Worm (Caenorhabditis elegans) whole organism, L2 larva: ENCODE results near the gene twk-20.

Source experiments
- ZK546.5 ChIP-seq: sonication (generic microtip); optimal IDR thresholded peaks from 2 replicates; lab custom pipeline; 2017; ENCODE audit warnings: missing biosample characterization, missing genetic modification characterization
- ama-1 ChIP-seq: fragments of 150-350 bp; optimal IDR thresholded peaks from 2 replicates; lab custom pipeline; 2018; ENCODE audit warnings: inconsistent platforms
- fos-1 ChIP-seq: fragments of 150-350 bp; optimal IDR thresholded peaks from 2 replicates; lab custom pipeline; 2014; ENCODE audit warnings: missing biosample characterization, missing genetic modification characterization
- nhr-10 ChIP-seq: sonication (generic microtip); optimal IDR thresholded peaks from 2 replicates; lab custom pipeline; 2017; ENCODE audit warnings: missing biosample characterization, missing genetic modification characterization

DNA sequence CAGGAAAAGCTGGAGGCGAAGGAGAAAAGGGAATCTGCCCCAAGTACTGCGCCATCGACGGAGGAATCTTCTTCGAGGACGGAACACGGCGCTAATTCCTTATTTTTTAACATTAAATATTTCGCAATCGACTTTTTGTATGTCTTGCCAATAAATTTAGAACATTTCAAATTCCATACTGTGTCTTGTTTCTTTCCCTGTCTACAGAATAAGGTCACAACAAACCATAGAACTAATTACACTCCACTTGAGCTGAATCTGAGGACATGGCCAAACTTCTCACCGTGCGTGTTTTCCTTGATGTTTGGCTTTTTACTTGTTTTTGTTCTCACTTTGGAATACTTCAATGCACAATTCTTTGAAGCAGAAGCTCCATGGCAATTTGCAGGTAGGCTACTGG, 47.3 kb upstream of the twk-20 start, which contains the start of gene F54B11.4:
- TF ChIP-seq fos-1 (tag; lab: Kevin White, UChicago) = no peak
- no peak for TF ChIP-seq nhr-10 (tag; lab: Kevin White, UChicago)
- no peak for TF ChIP-seq ZK546.5 (tag; lab: Kevin White, UChicago)
- no peak for TF ChIP-seq ama-1 (lab: Kevin White, UChicago)
